Worm (Caenorhabditis elegans) whole organism, L2 larva: Measurements from ENCODE around the gene crh-2.

Source experiments
- Y55F3AM.14 ChIP-seq: fragments of 200-800 bp; sonication (Bioruptor generic); optimal IDR thresholded peaks from 2 replicates; lab custom pipeline; 2018; ENCODE audit warnings: mild to moderate bottlenecking, missing genetic modification characterization, missing compliant biosample characterization
- aly-2 ChIP-seq: fragments of 150-350 bp; optimal IDR thresholded peaks from 2 replicates; lab custom pipeline; 2014; ENCODE audit warnings: missing biosample characterization, missing genetic modification characterization
- lin-39 ChIP-seq: fragments of 150-350 bp; optimal IDR thresholded peaks from 2 replicates; lab custom pipeline; 2014; ENCODE audit warnings: missing biosample characterization, missing genetic modification reagents, missing genetic modification characterization
- sma-9 ChIP-seq, 2 experiments: fragments of 150-350 bp in 1 of 2; sonication (generic microtip) in 1 of 2; optimal IDR thresholded peaks; 2 replicates each; lab custom pipeline; 2014 to 2016; ENCODE audit warnings: missing genetic modification characterization in 2 of 2, mild to moderate bottlenecking in 1 of 2, missing biosample characterization in 1 of 2, missing compliant biosample characterization in 1 of 2, missing genetic modification reagents in 1 of 2, moderate library complexity in 1 of 2
- unc-62 ChIP-seq: fragments of 150-350 bp; optimal IDR thresholded peaks from 2 replicates; lab custom pipeline; 2014; ENCODE audit warnings: missing biosample characterization, missing genetic modification reagents, missing genetic modification characterization
- ztf-11 ChIP-seq: sonication (generic microtip); optimal IDR thresholded peaks from 2 replicates; lab custom pipeline; 2017; ENCODE audit warnings: missing biosample characterization, missing genetic modification characterization

ce11 chrII:5171610-5172009 is 15.8 kb downstream of the crh-2 start, which contains the start of gene C27D6.15:
- TF ChIP-seq sma-9 (GFP tag; optimal IDR thresholded peaks at IDR 0.05; lab: Kevin White, UChicago): no peak
- TF ChIP-seq sma-9 (tag; optimal IDR thresholded peaks at IDR 0.05; lab: Kevin White, UChicago): no peak
- no peak for TF ChIP-seq ztf-11
- no peak for TF ChIP-seq unc-62 (GFP tag; lab: Kevin White, UChicago)
- no peak for TF ChIP-seq lin-39 (tag; lab: Kevin White, UChicago)
- no peak for TF ChIP-seq Y55F3AM.14 (GFP tag; lab: Kevin White, UChicago)
- no peak for TF ChIP-seq aly-2 (tag; lab: Kevin White, UChicago)
